Fruit fly (Drosophila melanogaster) whole organism, embryonic: ENCODE measurements around the gene CG17752.

Experiments
- B-H1 ChIP-seq: fragments of 200-800 bp; sonication (Bioruptor generic); IDR thresholded peaks from 3 replicates; pipeline ENCODE4 v1.3.6; 2022; ENCODE audit warnings: missing biosample characterization, missing genetic modification characterization
- BEAF-32 ChIP-seq: fragments of 200-800 bp; sonication (Bioruptor generic); optimal IDR thresholded peaks from 3 replicates; lab custom pipeline; 2017; ENCODE audit warnings: missing biosample characterization, missing genetic modification characterization, mild to moderate bottlenecking, moderate library complexity, missing genetic modification reagents
- CG1024 ChIP-seq: fragments of 200-800 bp; sonication (Bioruptor generic); IDR thresholded peaks from 2 replicates; pipeline ENCODE4 v1.3.6; 2022; ENCODE audit warnings: missing biosample characterization, missing genetic modification characterization
- CG10431 ChIP-seq: fragments of 200-800 bp; sonication (Bioruptor generic); optimal IDR thresholded peaks from 3 replicates; lab custom pipeline; 2018; ENCODE audit warnings: missing biosample characterization, mild to moderate bottlenecking, missing genetic modification characterization
- CG10462 ChIP-seq: fragments of 200-800 bp; sonication (Bioruptor generic); optimal IDR thresholded peaks from 2 replicates; lab custom pipeline; 2016; ENCODE audit warnings: missing biosample characterization, missing genetic modification characterization
- CG10979 ChIP-seq: fragments of 200-800 bp; sonication (Bioruptor generic); optimal IDR thresholded peaks from 2 replicates; lab custom pipeline; 2018; ENCODE audit warnings: missing biosample characterization, mild to moderate bottlenecking, missing genetic modification characterization, moderate library complexity
- CG11093 ChIP-seq: fragments of 200-800 bp; sonication (Bioruptor generic); IDR thresholded peaks from 3 replicates; pipeline ENCODE4 v1.3.6; 2022; ENCODE audit warnings: missing biosample characterization, missing genetic modification characterization
- CG13624 ChIP-seq: fragments of 200-800 bp; sonication (Bioruptor generic); optimal IDR thresholded peaks from 2 replicates; lab custom pipeline; 2016; ENCODE audit warnings: missing biosample characterization, missing genetic modification characterization
- CG14014 ChIP-seq: fragments of 200-800 bp; sonication (Bioruptor generic); IDR thresholded peaks from 2 replicates; pipeline ENCODE4 v1.3.6; 2022; ENCODE audit warnings: missing biosample characterization, missing genetic modification characterization
- CG1603 ChIP-seq: fragments of 200-800 bp; sonication (Bioruptor generic); optimal IDR thresholded peaks from 2 replicates; lab custom pipeline; 2019; ENCODE audit warnings: missing biosample characterization, mild to moderate bottlenecking, missing genetic modification characterization, moderate library complexity
- CG17359 ChIP-seq: fragments of 200-800 bp; sonication (Bioruptor generic); optimal IDR thresholded peaks from 3 replicates; lab custom pipeline; 2018; ENCODE audit warnings: missing biosample characterization, mild to moderate bottlenecking, missing genetic modification characterization, moderate library complexity
- CG17612 ChIP-seq: fragments of 200-800 bp; sonication (Bioruptor generic); IDR thresholded peaks from 2 replicates; pipeline ENCODE4 v1.3.6; 2022; ENCODE audit warnings: missing biosample characterization, missing genetic modification characterization
- CG3726 ChIP-seq: fragments of 200-800 bp; sonication (Bioruptor generic); IDR thresholded peaks from 3 replicates; pipeline ENCODE4, ENCODE4 v1.3.6; 2022; ENCODE audit warnings: missing biosample characterization, missing genetic modification characterization
- CG43689 ChIP-seq: fragments of 200-800 bp; sonication (Bioruptor generic); IDR thresholded peaks from 2 replicates; pipeline ENCODE4 v1.3.6; 2022; ENCODE audit warnings: missing biosample characterization, missing genetic modification characterization
- CG4820 ChIP-seq: fragments of 200-800 bp; sonication (Bioruptor generic); optimal IDR thresholded peaks from 3 replicates; lab custom pipeline; 2016; ENCODE audit warnings: missing biosample characterization, missing genetic modification characterization
- CG6689 ChIP-seq: fragments of 200-800 bp; sonication (Bioruptor generic); IDR thresholded peaks from 2 replicates; pipeline ENCODE4 v1.3.6; 2022; ENCODE audit warnings: missing biosample characterization, missing genetic modification characterization
- CG7839 ChIP-seq: fragments of 200-800 bp; sonication (Bioruptor generic); optimal IDR thresholded peaks from 3 replicates; lab custom pipeline; 2018; ENCODE audit warnings: missing biosample characterization, mild to moderate bottlenecking, missing genetic modification characterization, moderate library complexity
- CG8089 ChIP-seq: fragments of 200-800 bp; sonication (Bioruptor generic); optimal IDR thresholded peaks from 3 replicates; lab custom pipeline; 2016; ENCODE audit warnings: missing biosample characterization, missing genetic modification characterization
- CG8388 ChIP-seq: fragments of 200-800 bp; sonication (Bioruptor generic); optimal IDR thresholded peaks from 2 replicates; lab custom pipeline; 2019; ENCODE audit warnings: missing biosample characterization, mild to moderate bottlenecking, missing genetic modification characterization, moderate library complexity
- Dip2 ChIP-seq: fragments of 200-800 bp; sonication (Bioruptor generic); IDR thresholded peaks from 2 replicates; pipeline ENCODE4 v1.3.6; 2022; ENCODE audit warnings: missing biosample characterization, missing genetic modification characterization
- Eip74EF ChIP-seq, 2 experiments: fragments of 200-800 bp in 1 of 2; fragments of >200 bp in 1 of 2; sonication (Bioruptor generic) in 1 of 2; optimal IDR thresholded peaks; 2 replicates each; lab custom pipeline; 2017 to 2019; ENCODE audit warnings: missing biosample characterization in 2 of 2, missing genetic modification characterization in 2 of 2, mild to moderate bottlenecking in 1 of 2, moderate library complexity in 1 of 2
- Ets97D ChIP-seq: fragments of 200-800 bp; sonication (Bioruptor generic); optimal IDR thresholded peaks from 3 replicates; lab custom pipeline; 2016; ENCODE audit warnings: missing biosample characterization, missing genetic modification characterization
- H2.0 ChIP-seq: fragments of 200-800 bp; sonication (Bioruptor generic); IDR thresholded peaks from 2 replicates; pipeline ENCODE4 v1.3.6; 2022; ENCODE audit warnings: missing biosample characterization, missing genetic modification characterization
- Hr3 ChIP-seq: fragments of 200-800 bp; sonication (Bioruptor generic); optimal IDR thresholded peaks from 3 replicates; lab custom pipeline; 2016; ENCODE audit warnings: missing biosample characterization, missing genetic modification characterization
- Jarid2 ChIP-seq: fragments of 200-800 bp; sonication (Bioruptor generic); optimal IDR thresholded peaks from 3 replicates; lab custom pipeline; 2017; ENCODE audit warnings: mild to moderate bottlenecking, missing biosample characterization, missing genetic modification reagents, missing genetic modification characterization
- NK7.1 ChIP-seq: fragments of 200-800 bp; sonication (Bioruptor generic); optimal IDR thresholded peaks from 3 replicates; lab custom pipeline; 2016; ENCODE audit warnings: missing biosample characterization, missing genetic modification characterization
- Oli ChIP-seq: fragments of 200-800 bp; sonication (Bioruptor generic); optimal IDR thresholded peaks from 2 replicates; lab custom pipeline; 2018; ENCODE audit warnings: missing biosample characterization, mild to moderate bottlenecking, missing genetic modification characterization, moderate library complexity
- Optix ChIP-seq: fragments of 200-800 bp; sonication (Bioruptor generic); IDR thresholded peaks from 3 replicates; pipeline ENCODE4 v1.3.6; 2022; ENCODE audit warnings: missing biosample characterization, missing genetic modification characterization
- Poxn ChIP-seq: fragments of 200-800 bp; sonication (Bioruptor generic); IDR thresholded peaks from 2 replicates; pipeline ENCODE4 v1.3.6; 2022; ENCODE audit warnings: missing biosample characterization, missing genetic modification characterization
- Sry-δ ChIP-seq: fragments of 200-800 bp; sonication (Bioruptor generic); optimal IDR thresholded peaks from 2 replicates; lab custom pipeline; 2016; ENCODE audit warnings: missing biosample characterization, missing genetic modification characterization
- TFAM ChIP-seq: fragments of 200-800 bp; sonication (Bioruptor generic); optimal IDR thresholded peaks from 2 replicates; lab custom pipeline; 2017; ENCODE audit warnings: missing biosample characterization, missing genetic modification characterization, inconsistent platforms
- Xrp1 ChIP-seq: fragments of 200-800 bp; sonication (Bioruptor generic); IDR thresholded peaks from 2 replicates; pipeline ENCODE4 v1.3.6; 2022; ENCODE audit warnings: missing biosample characterization, missing genetic modification characterization
- aop ChIP-seq: fragments of 200-800 bp; sonication (Bioruptor generic); IDR thresholded peaks from 2 replicates; pipeline ENCODE4 v1.3.6; 2022; ENCODE audit warnings: missing biosample characterization, missing genetic modification characterization
- bab2 ChIP-seq: fragments of 200-800 bp; sonication (Bioruptor generic); optimal IDR thresholded peaks from 2 replicates; lab custom pipeline; 2016; ENCODE audit warnings: missing biosample characterization, missing genetic modification characterization
- bcd ChIP-seq: fragments of 200-800 bp; sonication (Bioruptor generic); optimal IDR thresholded peaks from 2 replicates; lab custom pipeline; 2017; ENCODE audit warnings: missing biosample characterization, mild to moderate bottlenecking, missing genetic modification characterization
- chm ChIP-seq: fragments of 200-800 bp; sonication (Bioruptor generic); IDR thresholded peaks from 2 replicates; pipeline ENCODE4 v1.3.6; 2022; ENCODE audit warnings: missing biosample characterization, missing genetic modification characterization
- ci ChIP-seq: fragments of 200-800 bp; sonication (Bioruptor generic); IDR thresholded peaks from 3 replicates; pipeline ENCODE4 v1.3.6; 2022; ENCODE audit warnings: missing biosample characterization, missing genetic modification characterization
- crc ChIP-seq: fragments of 200-800 bp; sonication (Bioruptor generic); optimal IDR thresholded peaks from 2 replicates; lab custom pipeline; 2016; ENCODE audit warnings: missing biosample characterization, missing genetic modification characterization
- dati ChIP-seq: fragments of 200-800 bp; sonication (Bioruptor generic); IDR thresholded peaks from 2 replicates; pipeline ENCODE4 v1.3.6; 2022; ENCODE audit warnings: missing biosample characterization, missing genetic modification characterization
- exex ChIP-seq: fragments of 200-800 bp; sonication (Bioruptor generic); optimal IDR thresholded peaks from 4 replicates; lab custom pipeline; 2018; ENCODE audit warnings: missing biosample characterization, mild to moderate bottlenecking, missing genetic modification characterization, moderate library complexity
- gro ChIP-seq: fragments of 200-800 bp; sonication (Bioruptor generic); optimal IDR thresholded peaks from 2 replicates; lab custom pipeline; 2016; ENCODE audit warnings: missing biosample characterization, missing genetic modification characterization
- her ChIP-seq: fragments of 200-800 bp; sonication (Bioruptor generic); optimal IDR thresholded peaks from 2 replicates; lab custom pipeline; 2016; ENCODE audit warnings: missing biosample characterization, missing genetic modification characterization
- kah ChIP-seq: fragments of 200-800 bp; sonication (Bioruptor generic); optimal IDR thresholded peaks from 2 replicates; lab custom pipeline; 2018; ENCODE audit warnings: missing biosample characterization, mild to moderate bottlenecking, missing genetic modification characterization
- lab ChIP-seq: fragments of 200-800 bp; sonication (Bioruptor generic); optimal IDR thresholded peaks from 3 replicates; lab custom pipeline; 2017; ENCODE audit warnings: missing biosample characterization, missing genetic modification characterization, mild to moderate bottlenecking, moderate library complexity, missing genetic modification reagents
- nmo ChIP-seq: fragments of 200-800 bp; sonication (Bioruptor generic); optimal IDR thresholded peaks from 2 replicates; lab custom pipeline; 2018; ENCODE audit warnings: missing biosample characterization, mild to moderate bottlenecking, missing genetic modification characterization, moderate library complexity
- prd ChIP-seq, 3 experiments: fragments of >200 bp in 2 of 3; fragments of 200-800 bp in 1 of 3; sonication (Bioruptor generic) in 1 of 3; optimal IDR thresholded peaks in 2 of 3; IDR thresholded peaks in 1 of 3; 2 replicates in 2 of 3; 3 replicates in 1 of 3; pipeline versions ENCODE4 v1.3.6 to Lab custom; 2017 to 2022; ENCODE audit warnings: missing biosample characterization in 1 of 3, missing genetic modification characterization in 1 of 3
- row ChIP-seq: fragments of 200-800 bp; sonication (Bioruptor generic); IDR thresholded peaks from 3 replicates; pipeline ENCODE4 v1.3.6; 2022; ENCODE audit warnings: missing biosample characterization, missing genetic modification characterization
- slou ChIP-seq: fragments of 200-800 bp; sonication (Bioruptor generic); optimal IDR thresholded peaks from 3 replicates; lab custom pipeline; 2016; ENCODE audit warnings: missing biosample characterization, missing genetic modification characterization
- sna ChIP-seq: fragments of 200-800 bp; sonication (Bioruptor generic); IDR thresholded peaks from 2 replicates; pipeline ENCODE4 v1.3.6; 2022; ENCODE audit warnings: missing biosample characterization, missing genetic modification characterization; ENCODE audit not compliant: partially characterized antibody
- zen2 ChIP-seq: fragments of 200-800 bp; sonication (Bioruptor generic); IDR thresholded peaks from 3 replicates; pipeline ENCODE4 v1.3.6; 2022; ENCODE audit warnings: missing biosample characterization, missing genetic modification characterization; ENCODE audit not compliant: partially characterized antibody

The CG17752 gene

dm6 chr3R:19623606-19624005 is 13.6 kb downstream of the CG17752 start (continued):
- TF ChIP-seq sna (GFP tag; lab: Robert Waterston, UW) (no peak), prd (optimal IDR thresholded peaks at IDR 0.05; lab: Kevin White, UChicago) (no peak), prd (GFP tag; IDR thresholded peaks at IDR 0.05; lab: Robert Waterston, UW) (peak; percentile 68), TFAM (GFP tag; lab: Kevin White, UChicago) (no peak), CG17359 (tag; lab: Kevin White, UChicago) (peak; percentile 60), CG4820 (peak; percentile 45), CG1024 (GFP tag; lab: Robert Waterston, UW) (no peak), zen2 (GFP tag; lab: Robert Waterston, UW) (no peak), CG43689 (GFP tag; lab: Robert Waterston, UW) (peak; percentile 40), CG3726 (GFP tag; lab: Robert Waterston, UW) (peak; percentile 55; the same call in 1 of the 3 replicates), exex (no peak), CG10431 (no peak), CG7839 (tag; lab: Kevin White, UChicago) (peak; percentile 73), chm (GFP tag; lab: Robert Waterston, UW) (no peak), crc (GFP tag; lab: Kevin White, UChicago) (peak; percentile 13), NK7.1 (GFP tag; lab: Kevin White, UChicago) (peak; percentile 50), Jarid2 (GFP tag; lab: Kevin White, UChicago) (no peak), Oli (tag; lab: Kevin White, UChicago) (peak; percentile 73), her (GFP tag; lab: Kevin White, UChicago) (peak; percentile 26), CG11093 (GFP tag; lab: Robert Waterston, UW) (0 out of 3 replicates have a peak, but pooled peaks have one; percentile 38), CG8089 (GFP tag; lab: Kevin White, UChicago) (peak; percentile 42), aop (no peak), Sry-δ (GFP tag; lab: Kevin White, UChicago) (peak; percentile 5), Eip74EF (GFP tag; optimal IDR thresholded peaks at IDR 0.05; lab: Kevin White, UChicago) (peak in 1 of 2 experiments; percentile 28), Poxn (GFP tag; lab: Robert Waterston, UW) (0 out of 2 replicates have a peak, but pooled peaks have one; percentile 39), gro (GFP tag; lab: Kevin White, UChicago) (peak; percentile 27), nmo (GFP tag; lab: Kevin White, UChicago) (peak; percentile 75), CG10979 (tag; lab: Kevin White, UChicago) (peak; percentile 56), B-H1 (GFP tag; lab: Robert Waterston, UW) (peak; percentile 53), Optix (GFP tag; lab: Robert Waterston, UW) (peak; percentile 70; the same call in 2 of the 3 replicates), CG13624 (GFP tag; lab: Kevin White, UChicago) (peak; percentile 56), dati (GFP tag; lab: Robert Waterston, UW) (no peak), bab2 (peak; percentile 72), kah (GFP tag; lab: Kevin White, UChicago) (no peak), CG17612 (GFP tag; lab: Robert Waterston, UW) (0 out of 2 replicates have a peak, but pooled peaks have one; percentile 37), row (GFP tag; lab: Robert Waterston, UW) (peak; percentile 68), slou (GFP tag; lab: Kevin White, UChicago) (no peak), ci (GFP tag; lab: Robert Waterston, UW) (peak; percentile 74; the same call in 2 of the 3 replicates), bcd (GFP tag; lab: Kevin White, UChicago) (peak; percentile 48), H2.0 (GFP tag; lab: Robert Waterston, UW) (no peak), BEAF-32 (GFP tag; lab: Kevin White, UChicago) (no peak), lab (GFP tag; lab: Kevin White, UChicago) (peak; percentile 55), CG10462 (GFP tag; lab: Kevin White, UChicago) (peak; percentile 29), CG14014 (GFP tag; lab: Robert Waterston, UW) (peak; percentile 68), CG8388 (GFP tag; lab: Kevin White, UChicago) (peak; percentile 56), Xrp1 (GFP tag; lab: Robert Waterston, UW) (peak; percentile 72; the same call in 1 of the 2 replicates), Dip2 (GFP tag; lab: Robert Waterston, UW) (no peak), Hr3 (GFP tag; lab: Kevin White, UChicago) (peak; percentile 18), Ets97D (peak; percentile 36), CG1603 (peak; percentile 57), CG6689 (GFP tag; lab: Robert Waterston, UW) (peak; percentile 54)
